Fruit fly (Drosophila melanogaster) whole organism, embryonic: ENCODE measurements around the gene CG4991.

Source experiments
- CG10462 ChIP-seq: fragments of 200-800 bp; sonication (Bioruptor generic); optimal IDR thresholded peaks from 2 replicates; lab custom pipeline; 2016; ENCODE audit warnings: missing biosample characterization, missing genetic modification characterization
- CG13287 ChIP-seq: fragments of 200-800 bp; sonication (Bioruptor generic); IDR thresholded peaks from 2 replicates; pipeline ENCODE4 v1.3.6; 2022; ENCODE audit warnings: missing biosample characterization, missing genetic modification characterization; ENCODE audit not compliant: partially characterized antibody
- Hr78 ChIP-seq, 2 experiments: fragments of 200-800 bp in 1 of 2; fragments of >200 bp in 1 of 2; sonication (Bioruptor generic) in 1 of 2; optimal IDR thresholded peaks; 2 replicates each; lab custom pipeline; 2017 to 2019; ENCODE audit warnings: missing biosample characterization in 2 of 2, missing genetic modification characterization in 2 of 2, mild to moderate bottlenecking in 1 of 2, moderate library complexity in 1 of 2
- MESR4 ChIP-seq: fragments of 200-800 bp; sonication (Bioruptor generic); optimal IDR thresholded peaks from 2 replicates; lab custom pipeline; 2018; ENCODE audit warnings: missing biosample characterization, mild to moderate bottlenecking, missing genetic modification characterization, moderate library complexity
- abd-A ChIP-seq: fragments of 200-800 bp; sonication (Bioruptor generic); optimal IDR thresholded peaks from 3 replicates; lab custom pipeline; 2019; ENCODE audit warnings: missing biosample characterization, mild to moderate bottlenecking, missing genetic modification characterization, moderate library complexity
- dmrt11E ChIP-seq: fragments of 200-800 bp; sonication (Bioruptor generic); optimal IDR thresholded peaks from 3 replicates; lab custom pipeline; 2018; ENCODE audit warnings: missing biosample characterization, mild to moderate bottlenecking, missing genetic modification characterization, moderate library complexity
- pfk ChIP-seq: fragments of 200-800 bp; sonication (Bioruptor generic); optimal IDR thresholded peaks from 2 replicates; lab custom pipeline; 2018; ENCODE audit warnings: missing biosample characterization, mild to moderate bottlenecking, missing genetic modification characterization, moderate library complexity
- psq ChIP-seq: fragments of 200-800 bp; sonication (Bioruptor generic); optimal IDR thresholded peaks from 2 replicates; lab custom pipeline; 2017; ENCODE audit warnings: missing biosample characterization, missing genetic modification characterization

DNA sequence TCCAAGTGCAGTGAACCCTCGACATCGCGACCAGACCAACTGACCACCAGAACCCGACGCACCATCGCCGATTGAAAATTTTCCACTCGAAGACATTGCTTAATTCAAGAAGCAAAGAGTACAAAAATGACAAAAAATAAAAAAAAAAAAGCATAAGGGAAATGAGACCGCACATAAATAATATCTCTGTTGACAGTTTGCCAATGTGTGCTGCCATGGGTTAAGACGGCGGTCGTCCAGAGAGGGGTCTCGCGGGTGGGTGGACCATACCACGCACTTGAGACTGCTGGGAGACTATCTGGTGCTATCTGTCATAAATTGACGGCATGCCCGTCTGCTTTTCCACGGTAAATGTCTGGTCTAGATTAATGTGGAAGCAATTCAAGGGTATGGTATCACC is 1.8 kb downstream of the CG4991 start:
- no peak for TF ChIP-seq pfk (GFP tag; lab: Kevin White, UChicago)
- no peak for TF ChIP-seq Hr78 (GFP tag; optimal IDR thresholded peaks at IDR 0.05; lab: Kevin White, UChicago)
- TF ChIP-seq CG10462 (GFP tag; lab: Kevin White, UChicago) = no peak
- TF ChIP-seq abd-A (tag; lab: Kevin White, UChicago) = no peak
- TF ChIP-seq psq (GFP tag; lab: Kevin White, UChicago) = no peak
- no peak for TF ChIP-seq dmrt11E (tag; lab: Kevin White, UChicago)
- TF ChIP-seq CG13287 (GFP tag; lab: Robert Waterston, UW) = no peak
- no peak for TF ChIP-seq MESR4
